Fruit fly (Drosophila melanogaster) whole organism, embryonic: Measurements from ENCODE around the gene CG10809.

Experiments used
- Atf3 ChIP-seq: fragments of 200-800 bp; sonication (Bioruptor generic); optimal IDR thresholded peaks from 3 replicates; lab custom pipeline; 2016; ENCODE audit warnings: missing biosample characterization, missing genetic modification characterization
- Awh ChIP-seq: fragments of 200-800 bp; sonication (Bioruptor generic); IDR thresholded peaks from 2 replicates; pipeline ENCODE4, ENCODE4 v1.3.6; 2022; ENCODE audit warnings: missing biosample characterization, missing genetic modification characterization
- Bdp1 ChIP-seq: fragments of 200-800 bp; sonication (Bioruptor generic); optimal IDR thresholded peaks from 3 replicates; lab custom pipeline; 2016; ENCODE audit warnings: missing biosample characterization, missing genetic modification characterization
- CG1024 ChIP-seq: fragments of 200-800 bp; sonication (Bioruptor generic); IDR thresholded peaks from 2 replicates; pipeline ENCODE4 v1.3.6; 2022; ENCODE audit warnings: missing biosample characterization, missing genetic modification characterization
- CG10654 ChIP-seq: fragments of 200-800 bp; sonication (Bioruptor generic); optimal IDR thresholded peaks from 2 replicates; lab custom pipeline; 2016; ENCODE audit warnings: missing biosample characterization, missing genetic modification characterization
- CG10979 ChIP-seq: fragments of 200-800 bp; sonication (Bioruptor generic); optimal IDR thresholded peaks from 2 replicates; lab custom pipeline; 2018; ENCODE audit warnings: missing biosample characterization, mild to moderate bottlenecking, missing genetic modification characterization, moderate library complexity
- CG11560 ChIP-seq: fragments of 200-800 bp; sonication (Bioruptor generic); IDR thresholded peaks from 3 replicates; pipeline ENCODE4 v1.3.6; 2022; ENCODE audit warnings: missing biosample characterization, missing genetic modification characterization
- CG12942 ChIP-seq: fragments of 200-800 bp; sonication (Bioruptor generic); optimal IDR thresholded peaks from 3 replicates; lab custom pipeline; 2016; ENCODE audit warnings: missing biosample characterization, missing genetic modification characterization
- CG13123 ChIP-seq: fragments of 200-800 bp; sonication (Bioruptor generic); optimal IDR thresholded peaks from 2 replicates; lab custom pipeline; 2016; ENCODE audit warnings: missing biosample characterization, missing genetic modification characterization
- CG17186 ChIP-seq: fragments of 200-800 bp; sonication (Bioruptor generic); optimal IDR thresholded peaks from 3 replicates; lab custom pipeline; 2017; ENCODE audit warnings: missing biosample characterization, missing genetic modification reagents, missing genetic modification characterization
- CG2120 ChIP-seq: fragments of 200-800 bp; sonication (Bioruptor generic); optimal IDR thresholded peaks from 3 replicates; lab custom pipeline; 2016; ENCODE audit warnings: missing biosample characterization, missing genetic modification characterization
- CG33213 ChIP-seq: fragments of 200-800 bp; sonication (Bioruptor generic); optimal IDR thresholded peaks from 3 replicates; lab custom pipeline; 2016; ENCODE audit warnings: missing biosample characterization, missing genetic modification characterization
- CG3726 ChIP-seq: fragments of 200-800 bp; sonication (Bioruptor generic); IDR thresholded peaks from 3 replicates; pipeline ENCODE4, ENCODE4 v1.3.6; 2022; ENCODE audit warnings: missing biosample characterization, missing genetic modification characterization
- CG4820 ChIP-seq: fragments of 200-800 bp; sonication (Bioruptor generic); optimal IDR thresholded peaks from 3 replicates; lab custom pipeline; 2016; ENCODE audit warnings: missing biosample characterization, missing genetic modification characterization
- CG6272 ChIP-seq: fragments of 200-800 bp; sonication (Bioruptor generic); IDR thresholded peaks from 2 replicates; pipeline ENCODE4 v1.3.6; 2022; ENCODE audit warnings: missing biosample characterization, missing genetic modification characterization
- CG7357 ChIP-seq: fragments of 200-800 bp; sonication (Bioruptor generic); IDR thresholded peaks from 3 replicates; pipeline ENCODE4 v1.3.6; 2022; ENCODE audit warnings: missing biosample characterization, missing genetic modification characterization
- CG8281 ChIP-seq: fragments of 200-800 bp; sonication (Bioruptor generic); optimal IDR thresholded peaks from 2 replicates; lab custom pipeline; 2018; ENCODE audit warnings: missing biosample characterization, mild to moderate bottlenecking, missing genetic modification characterization, moderate library complexity
- CG9817 ChIP-seq: fragments of 200-800 bp; sonication (Bioruptor generic); optimal IDR thresholded peaks from 2 replicates; lab custom pipeline; 2018; ENCODE audit warnings: missing biosample characterization, mild to moderate bottlenecking, missing genetic modification characterization, moderate library complexity
- CHES-1-like ChIP-seq: fragments of 200-800 bp; sonication (Bioruptor generic); optimal IDR thresholded peaks from 2 replicates; lab custom pipeline; 2016; ENCODE audit warnings: missing biosample characterization, missing genetic modification characterization
- CkIIα-i1 ChIP-seq: fragments of 200-800 bp; sonication (Bioruptor generic); IDR thresholded peaks from 2 replicates; pipeline ENCODE4 v1.3.6; 2022; ENCODE audit warnings: missing biosample characterization, missing genetic modification characterization
- D19A ChIP-seq: fragments of 200-800 bp; optimal IDR thresholded peaks from 3 replicates; lab custom pipeline; 2019; ENCODE audit warnings: missing biosample characterization, mild to moderate bottlenecking, missing genetic modification characterization, moderate library complexity
- D19B ChIP-seq: fragments of 200-800 bp; sonication (Bioruptor generic); optimal IDR thresholded peaks from 2 replicates; lab custom pipeline; 2017; ENCODE audit warnings: missing biosample characterization, mild to moderate bottlenecking, missing genetic modification characterization
- Deaf1 ChIP-seq: fragments of 200-800 bp; optimal IDR thresholded peaks from 3 replicates; lab custom pipeline; 2019; ENCODE audit warnings: missing biosample characterization, mild to moderate bottlenecking, missing genetic modification characterization, moderate library complexity
- Dp ChIP-seq: fragments of 200-800 bp; sonication (Bioruptor generic); optimal IDR thresholded peaks from 2 replicates; lab custom pipeline; 2018; ENCODE audit warnings: missing biosample characterization, mild to moderate bottlenecking, missing genetic modification characterization, moderate library complexity
- Dref ChIP-seq: fragments of 200-800 bp; sonication (Bioruptor generic); IDR thresholded peaks from 2 replicates; pipeline ENCODE4 v1.3.6; 2022; ENCODE audit warnings: missing biosample characterization, missing genetic modification characterization
- E2f2 ChIP-seq: fragments of 200-800 bp; sonication (Bioruptor generic); IDR thresholded peaks from 2 replicates; pipeline ENCODE4 v1.3.6; 2022; ENCODE audit warnings: missing biosample characterization, missing genetic modification characterization
- Fer2 ChIP-seq: fragments of 200-800 bp; sonication (Bioruptor generic); optimal IDR thresholded peaks from 2 replicates; lab custom pipeline; 2018; ENCODE audit warnings: missing biosample characterization, mild to moderate bottlenecking, missing genetic modification characterization, moderate library complexity
- Hr51 ChIP-seq, 2 experiments: fragments of 200-800 bp; sonication (Bioruptor generic); optimal IDR thresholded peaks; 2 replicates in 1 of 2; 3 replicates in 1 of 2; lab custom pipeline; 2016 to 2018; ENCODE audit warnings: missing biosample characterization in 2 of 2, missing genetic modification characterization in 2 of 2, mild to moderate bottlenecking in 1 of 2, moderate library complexity in 1 of 2
- Lim3 ChIP-seq: fragments of 200-800 bp; sonication (Bioruptor generic); IDR thresholded peaks from 2 replicates; pipeline ENCODE4 v1.3.6; 2022; ENCODE audit warnings: missing biosample characterization, missing genetic modification characterization
- Max ChIP-seq: fragments of 200-800 bp; sonication (Bioruptor generic); optimal IDR thresholded peaks from 2 replicates; lab custom pipeline; 2016; ENCODE audit warnings: missing biosample characterization, mild to moderate bottlenecking, missing genetic modification characterization
- NC2α ChIP-seq: fragments of 200-800 bp; sonication (Bioruptor generic); optimal IDR thresholded peaks from 2 replicates; lab custom pipeline; 2016; ENCODE audit warnings: missing biosample characterization, missing genetic modification characterization
- Oaz ChIP-seq: fragments of 200-800 bp; sonication (Bioruptor generic); IDR thresholded peaks from 2 replicates; pipeline ENCODE4 v1.3.6; 2022; ENCODE audit warnings: missing biosample characterization, missing genetic modification characterization
- Sin3A ChIP-seq: fragments of >200 bp; optimal IDR thresholded peaks from 2 replicates; lab custom pipeline; 2018
- TFAM ChIP-seq: fragments of 200-800 bp; sonication (Bioruptor generic); optimal IDR thresholded peaks from 2 replicates; lab custom pipeline; 2017; ENCODE audit warnings: missing biosample characterization, missing genetic modification characterization, inconsistent platforms
- Tbp ChIP-seq: fragments of >200 bp; optimal IDR thresholded peaks from 2 replicates; lab custom pipeline; 2018; ENCODE audit warnings: missing biosample characterization, missing genetic modification characterization
- bbx ChIP-seq: fragments of 200-800 bp; sonication (Bioruptor generic); IDR thresholded peaks from 2 replicates; pipeline ENCODE4 v1.3.6; 2022; ENCODE audit warnings: missing biosample characterization, missing genetic modification characterization; ENCODE audit not compliant: partially characterized antibody
- bcd ChIP-seq: fragments of 200-800 bp; sonication (Bioruptor generic); optimal IDR thresholded peaks from 2 replicates; lab custom pipeline; 2017; ENCODE audit warnings: missing biosample characterization, mild to moderate bottlenecking, missing genetic modification characterization
- bigmax ChIP-seq: fragments of 200-800 bp; sonication (Bioruptor generic); optimal IDR thresholded peaks from 2 replicates; lab custom pipeline; 2018; ENCODE audit warnings: missing biosample characterization, mild to moderate bottlenecking, missing genetic modification characterization
- bowl ChIP-seq: fragments of 200-800 bp; sonication (Bioruptor generic); IDR thresholded peaks from 2 replicates; pipeline ENCODE4 v1.3.6; 2022; ENCODE audit warnings: missing biosample characterization, missing genetic modification characterization
- btn ChIP-seq: fragments of 200-800 bp; sonication (Bioruptor generic); optimal IDR thresholded peaks from 2 replicates; lab custom pipeline; 2016; ENCODE audit warnings: missing biosample characterization, missing genetic modification characterization
- chn ChIP-seq: fragments of 200-800 bp; sonication (Bioruptor generic); optimal IDR thresholded peaks from 2 replicates; lab custom pipeline; 2016; ENCODE audit warnings: missing biosample characterization, missing genetic modification characterization
- crc ChIP-seq: fragments of 200-800 bp; sonication (Bioruptor generic); optimal IDR thresholded peaks from 2 replicates; lab custom pipeline; 2016; ENCODE audit warnings: missing biosample characterization, missing genetic modification characterization
- dm ChIP-seq: fragments of 200-800 bp; sonication (Bioruptor generic); optimal IDR thresholded peaks from 3 replicates; lab custom pipeline; 2016; ENCODE audit warnings: missing biosample characterization, missing genetic modification characterization
- dysf ChIP-seq: fragments of 200-800 bp; sonication (Bioruptor generic); IDR thresholded peaks from 3 replicates; pipeline ENCODE4 v1.3.6; 2022; ENCODE audit warnings: missing biosample characterization, missing genetic modification characterization
- gem ChIP-seq: fragments of 200-800 bp; sonication (Bioruptor generic); optimal IDR thresholded peaks from 2 replicates; lab custom pipeline; 2019; ENCODE audit warnings: missing biosample characterization, mild to moderate bottlenecking, missing genetic modification characterization, moderate library complexity
- hkb ChIP-seq, 2 experiments: fragments of 200-800 bp in 1 of 2; fragments of >200 bp in 1 of 2; sonication (Bioruptor generic) in 1 of 2; IDR thresholded peaks in 1 of 2; optimal IDR thresholded peaks in 1 of 2; 2 replicates each; pipeline versions ENCODE4 v1.3.6 to Lab custom; 2017 to 2022; ENCODE audit warnings: missing biosample characterization in 1 of 2, missing genetic modification characterization in 1 of 2
- lola ChIP-seq, 3 experiments: fragments of >200 bp in 2 of 3; fragments of 200-800 bp in 1 of 3; sonication (Bioruptor generic) in 1 of 3; optimal IDR thresholded peaks; 2 replicates each; lab custom pipeline; 2017 to 2019; ENCODE audit warnings: missing biosample characterization in 3 of 3, missing genetic modification characterization in 3 of 3, mild to moderate bottlenecking in 1 of 3, moderate library complexity in 1 of 3
- sr ChIP-seq: fragments of 200-800 bp; sonication (Bioruptor generic); IDR thresholded peaks from 3 replicates; pipeline ENCODE4 v1.3.6; 2022; ENCODE audit warnings: missing biosample characterization, missing genetic modification characterization
- tio ChIP-seq: fragments of 200-800 bp; sonication (Bioruptor generic); optimal IDR thresholded peaks from 2 replicates; lab custom pipeline; 2017; ENCODE audit warnings: missing biosample characterization, missing genetic modification characterization, inconsistent platforms
- zfh1 ChIP-seq: fragments of 200-800 bp; sonication (Bioruptor generic); IDR thresholded peaks from 3 replicates; pipeline ENCODE4 v1.3.6; 2022; ENCODE audit warnings: missing biosample characterization, missing genetic modification characterization

CG10809 gene

dm6 chr3L:9864275-9865052 is 4.8 kb upstream of the CG10809 start, which contains the start of the genes iPLA2-VIA and Ciz1 (continued):
- TF ChIP-seq chn (GFP tag; lab: Kevin White, UChicago) = no peak
- no peak for TF ChIP-seq bigmax
- no peak for TF ChIP-seq gem (tag; lab: Kevin White, UChicago)
- no peak for TF ChIP-seq hkb (optimal IDR thresholded peaks at IDR 0.05; lab: Kevin White, UChicago)
- no peak for TF ChIP-seq hkb (GFP tag; IDR thresholded peaks at IDR 0.05; lab: Robert Waterston, UW)
- TF ChIP-seq CG2120 = peak; percentile 32
- peak; percentile 93 for TF ChIP-seq Sin3A (lab: Kevin White, UChicago)
- no peak for TF ChIP-seq Lim3 (GFP tag; lab: Robert Waterston, UW)
- no peak for TF ChIP-seq dm (GFP tag; lab: Kevin White, UChicago)
- TF ChIP-seq lola (GFP tag; optimal IDR thresholded peaks at IDR 0.05; lab: Kevin White, UChicago) = peak in 1 of 3 experiments; percentile 12
- TF ChIP-seq CHES-1-like (GFP tag; lab: Kevin White, UChicago) = no peak
- TF ChIP-seq CG11560 (tag; lab: Robert Waterston, UW) = no peak; the same call in 2 of the 3 replicates
- TF ChIP-seq bcd = no peak
- TF ChIP-seq Awh (GFP tag; lab: Robert Waterston, UW) = no peak
- TF ChIP-seq CG33213 (GFP tag; lab: Kevin White, UChicago) = peak; percentile 25
- TF ChIP-seq CG10654 (GFP tag; lab: Kevin White, UChicago) = no peak
- TF ChIP-seq CG12942 (GFP tag; lab: Kevin White, UChicago) = no peak
- peak; percentile 28 for TF ChIP-seq CG17186
- no peak for TF ChIP-seq CG3726 (GFP tag; lab: Robert Waterston, UW)
- TF ChIP-seq zfh1 (GFP tag; lab: Robert Waterston, UW) = no peak
- peak; percentile 71 for TF ChIP-seq Dref (GFP tag; lab: Robert Waterston, UW)
- TF ChIP-seq Oaz (GFP tag; lab: Robert Waterston, UW) = no peak
- TF ChIP-seq E2f2 (GFP tag; lab: Robert Waterston, UW) = no peak
- no peak for TF ChIP-seq crc (GFP tag; lab: Kevin White, UChicago)
- peak; percentile 20 for TF ChIP-seq Dp
- no peak for TF ChIP-seq Bdp1 (GFP tag; lab: Kevin White, UChicago)
- peak; percentile 70; the same call in 1 of the 2 replicates for TF ChIP-seq bbx
- TF ChIP-seq CG10979 (tag; lab: Kevin White, UChicago) = peak; percentile 14
- TF ChIP-seq Max (GFP tag; lab: Kevin White, UChicago) = peak; percentile 42
- no peak for TF ChIP-seq Atf3 (GFP tag; lab: Kevin White, UChicago)
- TF ChIP-seq Hr51 (GFP tag; optimal IDR thresholded peaks at IDR 0.05; lab: Kevin White, UChicago) = no peak
- TF ChIP-seq Deaf1 (tag; lab: Kevin White, UChicago) = no peak
- TF ChIP-seq bowl = no peak
- TF ChIP-seq CkIIα-i1 = no peak
- TF ChIP-seq CG7357 (GFP tag; lab: Robert Waterston, UW) = no peak
- no peak for TF ChIP-seq CG1024 (GFP tag; lab: Robert Waterston, UW)
- no peak for TF ChIP-seq CG13123 (GFP tag; lab: Kevin White, UChicago)
- TF ChIP-seq CG6272 (GFP tag; lab: Robert Waterston, UW) = no peak
- TF ChIP-seq Tbp = no peak
- no peak for TF ChIP-seq sr (GFP tag; lab: Robert Waterston, UW)
- TF ChIP-seq D19B (GFP tag; lab: Kevin White, UChicago) = no peak
- no peak for TF ChIP-seq dysf (GFP tag; lab: Robert Waterston, UW)
- no peak for TF ChIP-seq TFAM
- no peak for TF ChIP-seq NC2α (GFP tag; lab: Kevin White, UChicago)
- no peak for TF ChIP-seq D19A (tag; lab: Kevin White, UChicago)
- no peak for TF ChIP-seq tio
- no peak for TF ChIP-seq btn (GFP tag; lab: Kevin White, UChicago)
- TF ChIP-seq CG4820 (GFP tag; lab: Kevin White, UChicago) = no peak
- no peak for TF ChIP-seq CG8281 (tag; lab: Kevin White, UChicago)
- TF ChIP-seq Fer2 = no peak
- no peak for TF ChIP-seq CG9817 (tag; lab: Kevin White, UChicago)
